Worm (Caenorhabditis elegans) whole organism, young adult: ENCODE results near the gene C43H6.4.

Experiments
- Y53G8AR.9 ChIP-seq: fragments of 200-800 bp; sonication (Bioruptor generic); conservative IDR thresholded peaks from 2 replicates; pipeline ENCODE4 v1.3.6; 2022; ENCODE audit warnings: missing genetic modification reagents, missing genetic modification characterization, missing compliant biosample characterization
- atf-7 ChIP-seq: sonication (generic microtip); optimal IDR thresholded peaks from 2 replicates; lab custom pipeline; 2017; ENCODE audit warnings: mild to moderate bottlenecking, missing genetic modification characterization, missing compliant biosample characterization
- ceh-40 ChIP-seq: fragments of 200-800 bp; sonication (Bioruptor generic); IDR thresholded peaks from 2 replicates; pipeline ENCODE4 v1.3.6; 2022; ENCODE audit warnings: missing genetic modification characterization, missing compliant biosample characterization
- nfya-1 ChIP-seq: sonication (generic microtip); optimal IDR thresholded peaks from 2 replicates; lab custom pipeline; 2017; ENCODE audit warnings: antibody characterized with exemption, missing compliant biosample characterization, missing genetic modification characterization, borderline replicate concordance; ENCODE audit not compliant: insufficient read depth
- unc-130 ChIP-seq: sonication (generic microtip); optimal IDR thresholded peaks from 2 replicates; lab custom pipeline; 2016; ENCODE audit warnings: missing genetic modification reagents, missing genetic modification characterization, missing compliant biosample characterization

ce11 chrX:2433805-2434204 is 30.0 kb downstream of the C43H6.4 start:
- TF ChIP-seq unc-130 (GFP tag; lab: Kevin White, UChicago) (no peak), nfya-1 (tag; lab: Kevin White, UChicago) (no peak), ceh-40 (GFP tag; lab: Robert Waterston, UW) (no peak), atf-7 (tag; lab: Kevin White, UChicago) (no peak), Y53G8AR.9 (no peak)
